Fruit fly (Drosophila melanogaster) whole organism, embryonic: ENCODE results near the gene CG5021.

Experiments used
- Atf3 ChIP-seq: fragments of 200-800 bp; sonication (Bioruptor generic); optimal IDR thresholded peaks from 3 replicates; lab custom pipeline; 2016; ENCODE audit warnings: missing biosample characterization, missing genetic modification characterization
- CG10431 ChIP-seq: fragments of 200-800 bp; sonication (Bioruptor generic); optimal IDR thresholded peaks from 3 replicates; lab custom pipeline; 2018; ENCODE audit warnings: missing biosample characterization, mild to moderate bottlenecking, missing genetic modification characterization
- CG11504 ChIP-seq: fragments of 200-800 bp; sonication (Bioruptor generic); optimal IDR thresholded peaks from 3 replicates; lab custom pipeline; 2019; ENCODE audit warnings: missing biosample characterization, mild to moderate bottlenecking, missing genetic modification characterization, moderate library complexity
- CG11696 ChIP-seq: fragments of 200-800 bp; sonication (Bioruptor generic); IDR thresholded peaks from 2 replicates; pipeline ENCODE4 v1.3.6; 2022; ENCODE audit warnings: missing biosample characterization, missing genetic modification characterization
- CG15601 ChIP-seq: fragments of 200-800 bp; sonication (Bioruptor generic); optimal IDR thresholded peaks from 3 replicates; lab custom pipeline; 2019; ENCODE audit warnings: missing biosample characterization, mild to moderate bottlenecking, missing genetic modification characterization, moderate library complexity
- CG16815 ChIP-seq: fragments of 200-800 bp; sonication (Bioruptor generic); optimal IDR thresholded peaks from 3 replicates; lab custom pipeline; 2017; ENCODE audit warnings: missing biosample characterization, mild to moderate bottlenecking, missing genetic modification characterization
- CG17328 ChIP-seq: fragments of 200-800 bp; sonication (Bioruptor generic); IDR thresholded peaks from 2 replicates; pipeline ENCODE4 v1.3.6; 2022; ENCODE audit warnings: missing biosample characterization, missing genetic modification characterization
- CG2678 ChIP-seq: fragments of 200-800 bp; sonication (Bioruptor generic); optimal IDR thresholded peaks from 3 replicates; lab custom pipeline; 2019; ENCODE audit warnings: missing biosample characterization, mild to moderate bottlenecking, missing genetic modification characterization, moderate library complexity
- CG34376 ChIP-seq: fragments of 200-800 bp; sonication (Bioruptor generic); optimal IDR thresholded peaks from 2 replicates; lab custom pipeline; 2018; ENCODE audit warnings: missing biosample characterization, mild to moderate bottlenecking, missing genetic modification characterization
- CG4404 ChIP-seq: fragments of 200-800 bp; sonication (Bioruptor generic); IDR thresholded peaks from 2 replicates; pipeline ENCODE4 v1.3.6; 2022; ENCODE audit warnings: missing biosample characterization, missing genetic modification characterization
- CG4617 ChIP-seq: fragments of 200-800 bp; sonication (Bioruptor generic); optimal IDR thresholded peaks from 3 replicates; lab custom pipeline; 2016; ENCODE audit warnings: missing biosample characterization, missing genetic modification characterization, borderline replicate concordance
- CG6254 ChIP-seq: fragments of 200-800 bp; sonication (Bioruptor generic); optimal IDR thresholded peaks from 3 replicates; lab custom pipeline; 2017; ENCODE audit warnings: mild to moderate bottlenecking, missing biosample characterization, missing genetic modification reagents, missing genetic modification characterization
- CG6813 ChIP-seq: fragments of 200-800 bp; sonication (Bioruptor generic); optimal IDR thresholded peaks from 2 replicates; lab custom pipeline; 2017; ENCODE audit warnings: missing biosample characterization, missing genetic modification characterization, mild to moderate bottlenecking, moderate library complexity, missing genetic modification reagents
- CG7357 ChIP-seq: fragments of 200-800 bp; sonication (Bioruptor generic); IDR thresholded peaks from 3 replicates; pipeline ENCODE4 v1.3.6; 2022; ENCODE audit warnings: missing biosample characterization, missing genetic modification characterization
- CG8290 ChIP-seq, 3 experiments: fragments of 200-800 bp; sonication (Bioruptor generic); optimal IDR thresholded peaks; 2 replicates each; lab custom pipeline; 2016 to 2019; ENCODE audit warnings: missing biosample characterization in 3 of 3, missing genetic modification characterization in 3 of 3, mild to moderate bottlenecking in 2 of 3, moderate library complexity in 1 of 3
- CTCF ChIP-seq: fragments of 200-800 bp; sonication (Bioruptor generic); optimal IDR thresholded peaks from 2 replicates; lab custom pipeline; 2017; ENCODE audit warnings: missing biosample characterization, mild to moderate bottlenecking, missing genetic modification characterization, moderate library complexity
- Dll ChIP-seq: fragments of 200-800 bp; sonication (Bioruptor generic); IDR thresholded peaks from 4 replicates; pipeline ENCODE4 v1.3.6; 2022; ENCODE audit warnings: missing biosample characterization, missing genetic modification characterization; ENCODE audit not compliant: partially characterized antibody
- Doc2 ChIP-seq: fragments of 200-800 bp; sonication (Bioruptor generic); IDR thresholded peaks from 2 replicates; pipeline ENCODE4 v1.3.6; 2022; ENCODE audit warnings: missing biosample characterization, missing genetic modification characterization
- Doc3 ChIP-seq: fragments of 200-800 bp; sonication (Bioruptor generic); IDR thresholded peaks from 3 replicates; pipeline ENCODE4 v1.3.6; 2022; ENCODE audit warnings: missing biosample characterization, missing genetic modification characterization; ENCODE audit not compliant: partially characterized antibody
- Mad ChIP-seq: fragments of 200-800 bp; sonication (Bioruptor generic); optimal IDR thresholded peaks from 2 replicates; lab custom pipeline; 2016; ENCODE audit warnings: missing biosample characterization, missing genetic modification characterization
- NFAT ChIP-seq: fragments of 200-800 bp; sonication (Bioruptor generic); IDR thresholded peaks from 2 replicates; pipeline ENCODE4 v1.3.6; 2022; ENCODE audit warnings: missing biosample characterization, missing genetic modification characterization
- Nf-YB ChIP-seq: fragments of 200-800 bp; sonication (Bioruptor generic); optimal IDR thresholded peaks from 3 replicates; lab custom pipeline; 2019; ENCODE audit warnings: missing biosample characterization, mild to moderate bottlenecking, missing genetic modification characterization, moderate library complexity
- Pdp1 ChIP-seq, 2 experiments: fragments of 200-800 bp; sonication (Bioruptor generic); optimal IDR thresholded peaks; 3 replicates each; lab custom pipeline; 2016; ENCODE audit warnings: missing biosample characterization in 2 of 2, missing genetic modification characterization in 2 of 2, mild to moderate bottlenecking in 1 of 2, moderate library complexity in 1 of 2
- Xrp1 ChIP-seq: fragments of 200-800 bp; sonication (Bioruptor generic); IDR thresholded peaks from 2 replicates; pipeline ENCODE4 v1.3.6; 2022; ENCODE audit warnings: missing biosample characterization, missing genetic modification characterization
- abd-A ChIP-seq: fragments of 200-800 bp; sonication (Bioruptor generic); optimal IDR thresholded peaks from 3 replicates; lab custom pipeline; 2019; ENCODE audit warnings: missing biosample characterization, mild to moderate bottlenecking, missing genetic modification characterization, moderate library complexity
- ara ChIP-seq: fragments of 200-800 bp; sonication (Bioruptor generic); IDR thresholded peaks from 2 replicates; pipeline ENCODE4 v1.3.6; 2022; ENCODE audit warnings: missing biosample characterization, missing genetic modification characterization
- btn ChIP-seq: fragments of 200-800 bp; sonication (Bioruptor generic); optimal IDR thresholded peaks from 2 replicates; lab custom pipeline; 2016; ENCODE audit warnings: missing biosample characterization, missing genetic modification characterization
- cato ChIP-seq: fragments of 200-800 bp; sonication (Bioruptor generic); optimal IDR thresholded peaks from 2 replicates; lab custom pipeline; 2016; ENCODE audit warnings: missing biosample characterization, missing genetic modification characterization, borderline replicate concordance
- chinmo ChIP-seq: fragments of 200-800 bp; sonication (Bioruptor generic); IDR thresholded peaks from 4 replicates; pipeline ENCODE4 v1.3.6; 2022; ENCODE audit warnings: missing biosample characterization, missing genetic modification characterization; ENCODE audit not compliant: partially characterized antibody
- corto ChIP-seq: fragments of 200-800 bp; sonication (Bioruptor generic); optimal IDR thresholded peaks from 2 replicates; lab custom pipeline; 2016; ENCODE audit warnings: missing biosample characterization, mild to moderate bottlenecking, missing genetic modification characterization, moderate library complexity
- dmrt11E ChIP-seq: fragments of 200-800 bp; sonication (Bioruptor generic); optimal IDR thresholded peaks from 3 replicates; lab custom pipeline; 2018; ENCODE audit warnings: missing biosample characterization, mild to moderate bottlenecking, missing genetic modification characterization, moderate library complexity
- gcm ChIP-seq: fragments of 200-800 bp; sonication (Bioruptor generic); optimal IDR thresholded peaks from 2 replicates; lab custom pipeline; 2019; ENCODE audit warnings: missing biosample characterization, mild to moderate bottlenecking, missing genetic modification characterization, moderate library complexity
- gcm2 ChIP-seq: fragments of 200-800 bp; sonication (Bioruptor generic); optimal IDR thresholded peaks from 2 replicates; lab custom pipeline; 2016; ENCODE audit warnings: missing biosample characterization, missing genetic modification characterization
- kah ChIP-seq: fragments of 200-800 bp; sonication (Bioruptor generic); optimal IDR thresholded peaks from 2 replicates; lab custom pipeline; 2018; ENCODE audit warnings: missing biosample characterization, mild to moderate bottlenecking, missing genetic modification characterization
- mam ChIP-seq: fragments of 200-800 bp; sonication (Bioruptor generic); optimal IDR thresholded peaks from 3 replicates; lab custom pipeline; 2016; ENCODE audit warnings: missing biosample characterization, missing genetic modification characterization
- mirr ChIP-seq: fragments of 200-800 bp; sonication (Bioruptor generic); optimal IDR thresholded peaks from 3 replicates; lab custom pipeline; 2018; ENCODE audit warnings: missing biosample characterization, mild to moderate bottlenecking, missing genetic modification characterization
- pfk ChIP-seq: fragments of 200-800 bp; sonication (Bioruptor generic); optimal IDR thresholded peaks from 2 replicates; lab custom pipeline; 2018; ENCODE audit warnings: missing biosample characterization, mild to moderate bottlenecking, missing genetic modification characterization, moderate library complexity
- phol ChIP-seq: fragments of 200-800 bp; sonication (Bioruptor generic); optimal IDR thresholded peaks from 3 replicates; lab custom pipeline; 2018; ENCODE audit warnings: missing biosample characterization, mild to moderate bottlenecking, missing genetic modification characterization, moderate library complexity
- prd ChIP-seq, 3 experiments: fragments of >200 bp in 2 of 3; fragments of 200-800 bp in 1 of 3; sonication (Bioruptor generic) in 1 of 3; optimal IDR thresholded peaks in 2 of 3; IDR thresholded peaks in 1 of 3; 2 replicates in 2 of 3; 3 replicates in 1 of 3; pipeline versions ENCODE4 v1.3.6 to Lab custom; 2017 to 2022; ENCODE audit warnings: missing biosample characterization in 1 of 3, missing genetic modification characterization in 1 of 3
- repo ChIP-seq: fragments of 200-800 bp; sonication (Bioruptor generic); optimal IDR thresholded peaks from 2 replicates; lab custom pipeline; 2016; ENCODE audit warnings: missing biosample characterization, missing genetic modification characterization
- sim ChIP-seq: fragments of 200-800 bp; sonication (Bioruptor generic); IDR thresholded peaks from 2 replicates; pipeline ENCODE4 v1.3.6; 2022; ENCODE audit warnings: missing biosample characterization, missing genetic modification characterization
- sima ChIP-seq: fragments of 200-800 bp; sonication (Bioruptor generic); optimal IDR thresholded peaks from 2 replicates; lab custom pipeline; 2016; ENCODE audit warnings: missing biosample characterization, missing genetic modification characterization
- sna ChIP-seq: fragments of 200-800 bp; sonication (Bioruptor generic); IDR thresholded peaks from 2 replicates; pipeline ENCODE4 v1.3.6; 2022; ENCODE audit warnings: missing biosample characterization, missing genetic modification characterization; ENCODE audit not compliant: partially characterized antibody
- stc ChIP-seq: fragments of 200-800 bp; sonication (Bioruptor generic); IDR thresholded peaks from 2 replicates; pipeline ENCODE4 v1.3.6; 2022; ENCODE audit warnings: missing biosample characterization, missing genetic modification characterization
- sug ChIP-seq: fragments of 200-800 bp; optimal IDR thresholded peaks from 2 replicates; lab custom pipeline; 2019; ENCODE audit warnings: missing biosample characterization, mild to moderate bottlenecking, missing genetic modification characterization, moderate library complexity
- trem ChIP-seq: fragments of 200-800 bp; optimal IDR thresholded peaks from 3 replicates; lab custom pipeline; 2019; ENCODE audit warnings: missing biosample characterization, mild to moderate bottlenecking, missing genetic modification characterization, moderate library complexity
- ttk ChIP-seq: fragments of 200-800 bp; sonication (Bioruptor generic); IDR thresholded peaks from 2 replicates; pipeline ENCODE4 v2.1.2; 2022; ENCODE audit warnings: missing biosample characterization, missing genetic modification characterization

CG5021 gene

DNA sequence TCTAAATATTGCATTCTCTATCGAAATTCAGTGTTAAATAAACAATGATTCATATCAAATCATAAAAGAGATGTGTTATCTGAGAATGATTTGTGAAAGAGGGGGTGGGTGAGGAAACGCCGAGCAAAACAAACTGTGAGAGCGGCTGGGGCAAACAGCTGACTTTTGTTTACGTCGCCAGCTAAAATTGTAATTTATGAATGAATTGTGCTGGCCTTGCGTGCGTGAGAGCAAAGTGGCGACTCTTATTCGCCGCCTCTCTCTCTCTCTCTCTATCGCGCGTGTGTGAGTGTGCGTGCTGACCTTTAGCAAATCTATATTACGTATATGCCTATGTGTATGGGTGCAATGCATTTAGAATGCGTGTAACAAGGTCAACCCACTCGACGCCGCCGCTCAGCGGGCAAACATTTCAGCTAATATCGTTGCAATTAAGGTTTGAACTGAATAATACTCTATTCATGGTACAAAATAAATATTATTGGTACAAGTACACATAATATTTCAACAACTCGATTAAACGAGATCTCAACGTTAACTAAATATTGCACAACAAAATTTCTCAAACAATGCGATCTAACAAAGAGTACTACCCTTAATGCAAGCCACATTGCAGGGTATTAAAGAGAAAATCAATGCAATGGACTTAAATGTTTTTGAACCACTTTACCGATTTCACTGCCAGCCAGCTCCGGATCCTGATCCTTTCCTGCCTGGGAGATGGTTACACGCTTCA, 12.2 kb downstream of the CG5021 start (continued):
- TF ChIP-seq NFAT (GFP tag; lab: Robert Waterston, UW) (no peak), btn (GFP tag; lab: Kevin White, UChicago) (no peak), CTCF (GFP tag; lab: Kevin White, UChicago) (no peak), Nf-YB (GFP tag; lab: Kevin White, UChicago) (peak; percentile 17), chinmo (peak; percentile 99), mam (no peak), pfk (GFP tag; lab: Kevin White, UChicago) (no peak), Mad (GFP tag; lab: Kevin White, UChicago) (no peak), sug (tag; lab: Kevin White, UChicago) (peak; percentile 15), kah (peak; percentile 42), Doc2 (GFP tag; lab: Robert Waterston, UW) (0 out of 2 replicates have a peak, but pooled peaks have one; percentile 18), CG8290 (GFP tag; optimal IDR thresholded peaks at IDR 0.05; lab: Kevin White, UChicago) (no peak), CG8290 (tag; optimal IDR thresholded peaks at IDR 0.05; lab: Kevin White, UChicago) (no peak), repo (no peak), CG7357 (GFP tag; lab: Robert Waterston, UW) (0 out of 3 replicates have a peak, but pooled peaks have one; percentile 13), sima (GFP tag; lab: Kevin White, UChicago) (no peak), CG34376 (GFP tag; lab: Kevin White, UChicago) (peak; percentile 47), prd (optimal IDR thresholded peaks at IDR 0.05; lab: Kevin White, UChicago) (no peak), prd (GFP tag; IDR thresholded peaks at IDR 0.05; lab: Robert Waterston, UW) (peak; percentile 59; the same call in 2 of the 3 replicates), CG2678 (tag; lab: Kevin White, UChicago) (no peak), corto (no peak), ara (GFP tag; lab: Robert Waterston, UW) (no peak; the same call in 1 of the 2 replicates), trem (tag; lab: Kevin White, UChicago) (no peak), stc (peak; percentile 15; the same call in 1 of the 2 replicates), CG4617 (GFP tag; lab: Kevin White, UChicago) (no peak), Dll (peak; percentile 71), gcm (GFP tag; lab: Kevin White, UChicago) (peak; percentile 65), Doc3 (GFP tag; lab: Robert Waterston, UW) (peak; percentile 44; the same call in 1 of the 3 replicates), CG17328 (GFP tag; lab: Robert Waterston, UW) (no peak), sna (GFP tag; lab: Robert Waterston, UW) (0 out of 2 replicates have a peak, but pooled peaks have one; percentile 51), CG11696 (GFP tag; lab: Robert Waterston, UW) (0 out of 2 replicates have a peak, but pooled peaks have one; percentile 21), sim (GFP tag; lab: Robert Waterston, UW) (no peak), cato (no peak), gcm2 (GFP tag; lab: Kevin White, UChicago) (no peak), Xrp1 (GFP tag; lab: Robert Waterston, UW) (0 out of 2 replicates have a peak, but pooled peaks have one; percentile 21), mirr (GFP tag; lab: Kevin White, UChicago) (no peak), CG11504 (no peak), CG4404 (GFP tag; lab: Robert Waterston, UW) (0 out of 2 replicates have a peak, but pooled peaks have one; percentile 16), dmrt11E (tag; lab: Kevin White, UChicago) (peak; percentile 17), CG16815 (GFP tag; lab: Kevin White, UChicago) (no peak), CG6813 (GFP tag; lab: Kevin White, UChicago) (no peak), CG10431 (no peak), CG6254 (GFP tag; lab: Kevin White, UChicago) (no peak), phol (tag; lab: Kevin White, UChicago) (peak; percentile 7), abd-A (tag; lab: Kevin White, UChicago) (no peak), CG15601 (no peak), Pdp1 (GFP tag; optimal IDR thresholded peaks at IDR 0.05; lab: Kevin White, UChicago) (peak in 1 of 2 experiments; percentile 70), Atf3 (GFP tag; lab: Kevin White, UChicago) (no peak), ttk (GFP tag; lab: Robert Waterston, UW) (peak; percentile 51)
